Worm (Caenorhabditis elegans) whole organism, L4 larva: ENCODE data around the gene ttr-32.
A peak's percentile ranks its signal among the peaks of the same experiment; 100 is the strongest.

Experiments
- D1046.2 ChIP-seq: fragments of 200-800 bp; sonication (Bioruptor generic); IDR thresholded peaks from 2 replicates; pipeline ENCODE4 v1.3.6; 2022; ENCODE audit warnings: missing genetic modification characterization, missing compliant biosample characterization
- F10B5.3 ChIP-seq: sonication (generic microtip); optimal IDR thresholded peaks from 2 replicates; lab custom pipeline; 2016; ENCODE audit warnings: mild to moderate bottlenecking, missing genetic modification characterization, missing compliant biosample characterization
- F37D6.2 ChIP-seq: sonication (generic microtip); optimal IDR thresholded peaks from 2 replicates; lab custom pipeline; 2016; ENCODE audit warnings: mild to moderate bottlenecking, missing genetic modification characterization, missing compliant biosample characterization
- F44E2.7 ChIP-seq: fragments of 200-800 bp; sonication (Bioruptor generic); IDR thresholded peaks from 2 replicates; pipeline ENCODE4 v2.1.2; 2022; ENCODE audit warnings: missing genetic modification characterization, missing compliant biosample characterization
- T20F7.1 ChIP-seq: fragments of 200-800 bp; sonication (Bioruptor generic); optimal IDR thresholded peaks from 2 replicates; lab custom pipeline; 2018; ENCODE audit warnings: mild to moderate bottlenecking, missing genetic modification characterization, missing compliant biosample characterization
- ZK546.5 ChIP-seq, 2 experiments: sonication (generic microtip); optimal IDR thresholded peaks; 2 replicates each; lab custom pipeline; 2017; ENCODE audit warnings: missing biosample characterization in 2 of 2, missing genetic modification characterization in 2 of 2
- aly-2 ChIP-seq: sonication (generic microtip); optimal IDR thresholded peaks from 2 replicates; lab custom pipeline; 2018; ENCODE audit warnings: missing biosample characterization, missing genetic modification characterization
- ama-1 ChIP-seq: fragments of 150-350 bp; optimal IDR thresholded peaks from 2 replicates; lab custom pipeline; 2014; ENCODE audit warnings: inconsistent platforms, mixed read lengths
- arid-1 ChIP-seq: fragments of 200-800 bp; sonication (Bioruptor generic); conservative IDR thresholded peaks from 2 replicates; pipeline ENCODE4 v1.3.6; 2022; ENCODE audit warnings: missing genetic modification reagents, missing genetic modification characterization, missing compliant biosample characterization
- ceh-44 ChIP-seq: fragments of 200-800 bp; sonication (Bioruptor generic); IDR thresholded peaks from 2 replicates; pipeline ENCODE4 v1.3.6; 2022; ENCODE audit warnings: missing genetic modification reagents, missing genetic modification characterization, missing compliant biosample characterization
- ces-1 ChIP-seq: fragments of 150-350 bp; sonication (generic microtip); optimal IDR thresholded peaks from 4 replicates; lab custom pipeline; 2014; ENCODE audit warnings: missing biosample characterization, missing genetic modification reagents, missing genetic modification characterization
- dpl-1 ChIP-seq: fragments of 150-350 bp; optimal IDR thresholded peaks from 2 replicates; lab custom pipeline; 2014; ENCODE audit warnings: missing biosample characterization, missing genetic modification reagents, missing genetic modification characterization
- dve-1 ChIP-seq: sonication (generic microtip); optimal IDR thresholded peaks from 2 replicates; lab custom pipeline; 2017; ENCODE audit warnings: antibody characterized with exemption, mild to moderate bottlenecking, missing genetic modification characterization, missing compliant biosample characterization; ENCODE audit not compliant: insufficient read depth
- fos-1 ChIP-seq: fragments of 150-350 bp; optimal IDR thresholded peaks from 2 replicates; lab custom pipeline; 2014; ENCODE audit warnings: missing biosample characterization, missing genetic modification characterization
- hif-1 ChIP-seq, 2 experiments: sonication (generic microtip); optimal IDR thresholded peaks; 2 replicates each; lab custom pipeline; 2016 to 2017; ENCODE audit warnings: missing compliant biosample characterization in 2 of 2, missing genetic modification characterization in 2 of 2, missing genetic modification reagents in 2 of 2, missing genotype in 2 of 2, mild to moderate bottlenecking in 1 of 2
- hlh-30 ChIP-seq: sonication (generic microtip); optimal IDR thresholded peaks from 2 replicates; lab custom pipeline; 2017; ENCODE audit warnings: antibody characterized with exemption, mild to moderate bottlenecking, missing genetic modification characterization, missing compliant biosample characterization; ENCODE audit not compliant: insufficient read depth
- lin-13 ChIP-seq: fragments of 150-350 bp; optimal IDR thresholded peaks from 2 replicates; lab custom pipeline; 2014; ENCODE audit warnings: missing biosample characterization, missing genetic modification reagents, missing genetic modification characterization
- lin-15B ChIP-seq: fragments of 150-350 bp; sonication (generic microtip); optimal IDR thresholded peaks from 3 replicates; lab custom pipeline; 2014; ENCODE audit warnings: missing biosample characterization, missing genetic modification characterization
- lin-39 ChIP-seq: fragments of 150-350 bp; optimal IDR thresholded peaks from 2 replicates; lab custom pipeline; 2014; ENCODE audit warnings: missing biosample characterization, missing genetic modification reagents, missing genetic modification characterization
- lir-3 ChIP-seq: sonication (generic microtip); optimal IDR thresholded peaks from 2 replicates; lab custom pipeline; 2016; ENCODE audit warnings: mild to moderate bottlenecking, missing genetic modification characterization, missing compliant biosample characterization
- madf-5 ChIP-seq, 2 experiments: fragments of 200-800 bp; sonication (Bioruptor generic); IDR thresholded peaks; 2 replicates each; pipeline ENCODE4 v1.3.6; 2022; ENCODE audit warnings: missing compliant biosample characterization in 2 of 2, missing genetic modification characterization in 2 of 2
- mdl-1 ChIP-seq, 2 experiments: fragments of 150-350 bp in 1 of 2; sonication (generic microtip) in 1 of 2; optimal IDR thresholded peaks; 2 replicates each; lab custom pipeline; 2014 to 2017; ENCODE audit warnings: missing biosample characterization in 2 of 2, missing genetic modification characterization in 2 of 2
- mdt-29 ChIP-seq: fragments of 200-800 bp; sonication (Bioruptor generic); IDR thresholded peaks from 2 replicates; pipeline ENCODE4 v1.3.6; 2022; ENCODE audit warnings: missing genetic modification reagents, missing genetic modification characterization, missing compliant biosample characterization
- mep-1 ChIP-seq: fragments of 150-350 bp; sonication (generic microtip); optimal IDR thresholded peaks from 3 replicates; lab custom pipeline; 2014; ENCODE audit warnings: missing biosample characterization, missing genetic modification characterization
- mes-2 ChIP-seq: sonication (generic microtip); optimal IDR thresholded peaks from 2 replicates; lab custom pipeline; 2016; ENCODE audit warnings: missing genotype, mild to moderate bottlenecking, missing genetic modification characterization, missing compliant biosample characterization; ENCODE audit not compliant: poor library complexity, severe bottlenecking
- mxl-2 ChIP-seq: fragments of 200-800 bp; sonication (Bioruptor generic); conservative IDR thresholded peaks from 2 replicates; pipeline ENCODE4 v1.3.6; 2022; ENCODE audit warnings: missing genetic modification reagents, missing genetic modification characterization, missing compliant biosample characterization
- mxl-3 ChIP-seq: fragments of 200-800 bp; sonication (Bioruptor generic); optimal IDR thresholded peaks from 2 replicates; lab custom pipeline; 2018; ENCODE audit warnings: mild to moderate bottlenecking, missing genetic modification characterization, missing compliant biosample characterization
- nhr-102 ChIP-seq: sonication (generic microtip); optimal IDR thresholded peaks from 2 replicates; lab custom pipeline; 2016; ENCODE audit warnings: mild to moderate bottlenecking, missing genetic modification characterization, moderate library complexity, missing compliant biosample characterization
- nhr-111 ChIP-seq: fragments of 200-800 bp; sonication (Bioruptor generic); optimal IDR thresholded peaks from 2 replicates; lab custom pipeline; 2018; ENCODE audit warnings: mild to moderate bottlenecking, missing genetic modification characterization, missing compliant biosample characterization
- nhr-237 ChIP-seq: sonication (generic microtip); optimal IDR thresholded peaks from 2 replicates; lab custom pipeline; 2017; ENCODE audit warnings: missing biosample characterization, missing genetic modification characterization
- nhr-28 ChIP-seq: fragments of 150-350 bp; optimal IDR thresholded peaks from 2 replicates; lab custom pipeline; 2014; ENCODE audit warnings: missing biosample characterization, missing genetic modification characterization
- nhr-41 ChIP-seq: fragments of 200-800 bp; sonication (Bioruptor generic); IDR thresholded peaks from 2 replicates; pipeline ENCODE4 v1.3.6; 2022; ENCODE audit warnings: missing genetic modification reagents, missing genetic modification characterization, missing compliant biosample characterization
- snpc-1.2 ChIP-seq: fragments of 200-800 bp; sonication (Bioruptor generic); IDR thresholded peaks from 2 replicates; pipeline ENCODE4 v1.3.6; 2022; ENCODE audit warnings: missing genetic modification reagents, missing genetic modification characterization, missing compliant biosample characterization
- tag-97 ChIP-seq: fragments of 200-800 bp; sonication (Bioruptor generic); IDR thresholded peaks from 2 replicates; pipeline ENCODE4 v1.3.6; 2022; ENCODE audit warnings: missing genetic modification characterization, missing compliant biosample characterization
- unc-130 ChIP-seq: sonication (generic microtip); optimal IDR thresholded peaks from 2 replicates; lab custom pipeline; 2016; ENCODE audit warnings: missing genetic modification reagents, missing genetic modification characterization, missing compliant biosample characterization
- vab-7 ChIP-seq: fragments of 200-800 bp; sonication (Bioruptor generic); IDR thresholded peaks from 2 replicates; pipeline ENCODE4 v1.3.6; 2022; ENCODE audit warnings: missing genetic modification reagents, missing genetic modification characterization, missing compliant biosample characterization
- ztf-7 ChIP-seq: fragments of 150-350 bp; optimal IDR thresholded peaks from 2 replicates; lab custom pipeline; 2014; ENCODE audit warnings: missing biosample characterization, missing genetic modification characterization

The ttr-32 gene

ce11 chrIII:7534648-7535047 is 31.6 kb upstream of the ttr-32 start (continued):
- TF ChIP-seq unc-130, result no peak

DNA sequence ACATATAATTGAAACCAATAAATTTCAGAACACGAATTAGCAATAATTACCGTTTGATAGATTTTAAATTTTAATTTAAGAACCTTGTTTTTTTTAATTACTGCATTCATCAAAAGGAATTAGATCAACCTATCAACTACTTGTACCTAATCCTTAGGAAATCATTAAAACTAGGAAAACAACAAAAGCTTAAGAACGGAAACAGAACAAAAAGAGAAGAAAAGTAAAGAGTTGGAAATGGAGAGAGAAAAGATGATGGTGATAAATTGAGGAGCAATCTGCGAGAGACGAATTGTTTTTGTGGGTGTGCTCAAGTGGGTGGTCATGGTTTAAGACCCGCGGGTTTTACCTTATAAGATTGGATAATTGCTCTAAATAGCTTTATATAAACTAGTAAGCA is 30.9 kb upstream of the ttr-32 start:
- TF ChIP-seq nhr-237 (tag; lab: Kevin White, UChicago) (no peak), madf-5 (GFP tag; IDR thresholded peaks at IDR 0.05; lab: Robert Waterston, UW) (no peak), arid-1 (no peak), nhr-41 (no peak), ama-1 (lab: Kevin White, UChicago) (no peak), F44E2.7 (GFP tag; lab: Robert Waterston, UW) (no peak), aly-2 (tag; lab: Kevin White, UChicago) (no peak), hlh-30 (tag; lab: Kevin White, UChicago) (no peak), lin-39 (tag; lab: Kevin White, UChicago) (no peak), snpc-1.2 (no peak), dpl-1 (GFP tag; lab: Kevin White, UChicago) (no peak), lin-15B (tag; lab: Kevin White, UChicago) (no peak), nhr-102 (no peak), mxl-3 (no peak), mxl-2 (GFP tag; lab: Robert Waterston, UW) (no peak), ces-1 (no peak), ZK546.5 (tag; optimal IDR thresholded peaks at IDR 0.05; lab: Kevin White, UChicago) (no peak), nhr-28 (no peak), dve-1 (tag; lab: Kevin White, UChicago) (no peak)

- TF ChIP-seq F37D6.2 (no peak), vab-7 (GFP tag; lab: Robert Waterston, UW) (no peak), hif-1 (tag; optimal IDR thresholded peaks at IDR 0.05; lab: Kevin White, UChicago) (no peak), mes-2 (no peak), mdl-1 (tag; optimal IDR thresholded peaks at IDR 0.05; lab: Kevin White, UChicago) (peak in 1 of 2 experiments; percentile 22), nhr-41 (no peak), dpl-1 (GFP tag; lab: Kevin White, UChicago) (no peak)
Observed at ce11 chrIII:7536559-7536958, 29.7 kb upstream of the ttr-32 start, which contains the start of gene lin-39. Gene lin-39, minus strand, starts transcription at chrIII:7536632.

- TF ChIP-seq D1046.2 (GFP tag; lab: Robert Waterston, UW), result no peak
- TF ChIP-seq mep-1 (tag; lab: Kevin White, UChicago), result no peak
- TF ChIP-seq T20F7.1 (GFP tag; lab: Kevin White, UChicago), result no peak
- TF ChIP-seq ceh-44 (GFP tag; lab: Robert Waterston, UW), result no peak
- no peak for TF ChIP-seq mxl-2 (GFP tag; lab: Robert Waterston, UW)
- TF ChIP-seq F10B5.3 (tag; lab: Kevin White, UChicago), result no peak
- no peak for TF ChIP-seq tag-97 (GFP tag; lab: Robert Waterston, UW)
- TF ChIP-seq lin-13 (GFP tag; lab: Kevin White, UChicago), result no peak
- TF ChIP-seq mdt-29 (GFP tag; lab: Robert Waterston, UW), result no peak
- no peak for TF ChIP-seq fos-1
- TF ChIP-seq lir-3, result no peak
- no peak for TF ChIP-seq ztf-7
- no peak for TF ChIP-seq nhr-111
- no peak for TF ChIP-seq mdl-1 (tag; optimal IDR thresholded peaks at IDR 0.05; lab: Kevin White, UChicago)
Observed at ce11 chrIII:7542037-7542436, 24.2 kb upstream of the ttr-32 start.
